Worm (Caenorhabditis elegans) whole organism, young adult: ENCODE measurements around the gene F52E10.2.
"Not testable (repeated sequence)": the region's sequence is repeated elsewhere in the genome, so short reads cannot be mapped to it uniquely, and the experiment has no call there.

Experiments
- F22D6.2 ChIP-seq: sonication (generic microtip); optimal IDR thresholded peaks from 2 replicates; lab custom pipeline; 2016; ENCODE audit warnings: mild to moderate bottlenecking, missing genetic modification characterization, missing compliant biosample characterization
- ceh-27 ChIP-seq: fragments of 200-800 bp; sonication (Bioruptor generic); optimal IDR thresholded peaks from 2 replicates; lab custom pipeline; 2018; ENCODE audit warnings: mild to moderate bottlenecking, missing genetic modification characterization, moderate library complexity, missing compliant biosample characterization
- tlf-1 ChIP-seq: fragments of 200-800 bp; sonication (Bioruptor generic); optimal IDR thresholded peaks from 2 replicates; lab custom pipeline; 2018; ENCODE audit warnings: mild to moderate bottlenecking, missing genetic modification characterization, missing compliant biosample characterization
- unc-62 ChIP-seq: fragments of 150-350 bp; optimal IDR thresholded peaks from 2 replicates; lab custom pipeline; 2014; ENCODE audit warnings: missing biosample characterization, missing genetic modification reagents, missing genetic modification characterization

DNA sequence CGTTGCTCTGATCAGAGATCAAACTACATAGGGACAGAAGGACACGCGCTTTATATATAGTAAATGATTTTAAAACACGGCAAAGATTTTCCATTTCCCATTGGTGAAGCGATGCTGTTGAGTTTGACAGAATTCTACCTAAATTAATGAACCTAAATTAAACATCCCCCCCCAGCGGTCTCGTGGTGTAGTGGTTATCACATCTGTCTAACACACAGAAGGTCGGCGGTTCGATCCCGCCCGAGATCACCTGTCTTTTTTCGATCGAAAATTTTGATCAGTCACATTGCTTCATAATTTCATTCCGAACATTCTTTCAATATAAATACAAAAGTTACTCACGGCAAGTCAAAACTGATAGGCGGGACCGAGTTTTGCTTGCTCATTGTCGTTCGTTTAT is 16.2 kb upstream of the F52E10.2 start:
- not testable (repeated sequence) for TF ChIP-seq F22D6.2 (tag; lab: Kevin White, UChicago); tlf-1 (GFP tag; lab: Kevin White, UChicago); ceh-27 (GFP tag; lab: Kevin White, UChicago); unc-62
